Fruit fly (Drosophila melanogaster) whole organism, adult: ENCODE measurements around the gene tank.
A peak's percentile ranks its signal among the peaks of the same experiment; 100 is the strongest.

Source experiments
- CG12768 ChIP-seq: fragments of 200-800 bp; sonication (Bioruptor generic); optimal IDR thresholded peaks from 2 replicates; lab custom pipeline; 2017; ENCODE audit warnings: missing biosample characterization, missing genetic modification characterization, mild to moderate bottlenecking, moderate library complexity, missing genetic modification reagents
- CG14711 ChIP-seq: fragments of 200-800 bp; sonication (Bioruptor generic); optimal IDR thresholded peaks from 2 replicates; lab custom pipeline; 2018; ENCODE audit warnings: missing biosample characterization, mild to moderate bottlenecking, missing genetic modification characterization, moderate library complexity
- CG5204 ChIP-seq: fragments of 200-800 bp; sonication (Bioruptor generic); optimal IDR thresholded peaks from 2 replicates; lab custom pipeline; 2016; ENCODE audit warnings: missing biosample characterization, missing genetic modification characterization
- CG7045 ChIP-seq: fragments of 200-800 bp; sonication (Bioruptor generic); optimal IDR thresholded peaks from 2 replicates; lab custom pipeline; 2017; ENCODE audit warnings: missing biosample characterization, mild to moderate bottlenecking, missing genetic modification characterization
- cnc ChIP-seq, 2 experiments: fragments of >200 bp; optimal IDR thresholded peaks; 2 replicates each; lab custom pipeline; 2017
- kay ChIP-seq: fragments of 200-800 bp; sonication (Bioruptor generic); peaks from one replicate; lab custom pipeline; 2016; ENCODE audit warnings: missing biosample characterization, missing genetic modification characterization, borderline replicate concordance
- tj ChIP-seq: fragments of 200-800 bp; sonication (Bioruptor generic); optimal IDR thresholded peaks from 3 replicates; lab custom pipeline; 2017; ENCODE audit warnings: missing biosample characterization, mild to moderate bottlenecking, missing genetic modification characterization, moderate library complexity
- toe ChIP-seq: fragments of 200-800 bp; sonication (Bioruptor generic); optimal IDR thresholded peaks from 2 replicates; lab custom pipeline; 2016; ENCODE audit warnings: missing biosample characterization, missing genetic modification characterization

DNA sequence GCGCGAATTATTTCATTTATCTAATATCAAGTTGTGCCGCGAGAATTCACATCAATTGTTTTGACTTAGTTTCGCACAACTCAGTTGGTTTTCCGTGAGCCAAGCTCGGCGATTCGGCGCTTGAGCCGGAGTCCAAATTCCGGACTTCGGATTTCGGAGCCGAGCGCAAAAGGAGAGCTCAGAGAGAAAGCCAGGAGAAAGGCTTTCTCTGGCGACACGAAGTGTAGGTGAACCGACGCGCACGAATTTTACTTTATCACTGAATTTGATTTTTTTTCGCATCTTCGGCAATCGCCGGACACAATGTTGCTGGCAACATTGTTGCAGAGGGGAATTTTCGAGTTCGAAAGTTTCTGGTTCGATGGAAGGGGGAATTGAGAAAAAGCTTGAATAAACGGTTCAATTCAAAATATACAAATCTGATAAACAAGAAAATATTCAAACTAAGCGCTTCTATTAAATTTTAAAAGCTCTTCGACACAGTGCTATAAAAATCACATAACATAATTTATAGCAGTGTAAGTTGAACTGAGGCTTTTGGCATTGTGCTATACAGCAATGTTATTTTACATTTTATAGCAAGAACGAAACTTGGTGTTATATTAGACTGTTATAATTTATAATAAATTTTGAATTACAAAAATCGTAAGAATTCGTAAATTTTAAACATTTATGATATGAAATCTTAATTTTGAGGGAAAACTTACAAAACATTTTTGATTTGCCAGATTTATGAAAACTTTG lies 43.8 kb downstream of the tank start, which contains the start of gene fipi:
- TF ChIP-seq kay (GFP tag; lab: Kevin White, UChicago), result peak; percentile 93
- TF ChIP-seq toe, result no peak
- TF ChIP-seq CG7045 (GFP tag; lab: Kevin White, UChicago), result no peak
- no peak for TF ChIP-seq tj
- no peak for TF ChIP-seq CG14711
- no peak for TF ChIP-seq CG12768 (GFP tag; lab: Kevin White, UChicago)
- TF ChIP-seq cnc (optimal IDR thresholded peaks at IDR 0.05; lab: Kevin White, UChicago), result no peak
- TF ChIP-seq CG5204 (GFP tag; lab: Kevin White, UChicago), result no peak
